Worm (Caenorhabditis elegans) whole organism, early embryonic: ENCODE data around the gene ugt-6.

ENCODE experiments used
- ama-1 ChIP-seq: fragments of 150-350 bp; optimal IDR thresholded peaks from 2 replicates; lab custom pipeline; 2014
- ceh-13 ChIP-seq: fragments of 200-800 bp; sonication (Bioruptor generic); optimal IDR thresholded peaks from 2 replicates; lab custom pipeline; 2018; ENCODE audit warnings: mild to moderate bottlenecking, missing genetic modification characterization, missing compliant biosample characterization
- ceh-36 ChIP-seq: sonication (generic microtip); optimal IDR thresholded peaks from 2 replicates; lab custom pipeline; 2016; ENCODE audit warnings: missing genetic modification characterization, inconsistent platforms, missing compliant biosample characterization
- hmg-4 ChIP-seq: fragments of 200-800 bp; sonication (Bioruptor generic); optimal IDR thresholded peaks from 2 replicates; lab custom pipeline; 2018; ENCODE audit warnings: mild to moderate bottlenecking, missing genetic modification characterization, missing compliant biosample characterization
- hnd-1 ChIP-seq: sonication (generic microtip); optimal IDR thresholded peaks from 2 replicates; lab custom pipeline; 2016; ENCODE audit warnings: missing genetic modification characterization, missing compliant biosample characterization
- pes-1 ChIP-seq: fragments of 200-800 bp; sonication (Bioruptor generic); IDR thresholded peaks from 2 replicates; pipeline ENCODE4 v1.3.6; 2022; ENCODE audit warnings: missing genetic modification reagents, missing genetic modification characterization, missing compliant biosample characterization
- sea-1 ChIP-seq: fragments of 200-800 bp; sonication (Bioruptor generic); conservative IDR thresholded peaks from 2 replicates; pipeline ENCODE4 v1.3.6; 2022; ENCODE audit warnings: missing genetic modification characterization, missing compliant biosample characterization
- tbx-11 ChIP-seq: fragments of 200-800 bp; sonication (Bioruptor generic); IDR thresholded peaks from 2 replicates; pipeline ENCODE4 v1.3.6; 2022; ENCODE audit warnings: missing genetic modification characterization, missing compliant biosample characterization

ce11 chrV:12835388-12835787 is 37.4 kb upstream of the ugt-6 start, which contains the start of gene C44H9.4:
- no peak for TF ChIP-seq ama-1 (lab: Kevin White, UChicago)
- no peak for TF ChIP-seq sea-1 (GFP tag; lab: Robert Waterston, UW)
- no peak for TF ChIP-seq hmg-4 (GFP tag; lab: Kevin White, UChicago)
- no peak for TF ChIP-seq pes-1
- TF ChIP-seq ceh-13, result no peak
- no peak for TF ChIP-seq tbx-11 (GFP tag; lab: Robert Waterston, UW)
- TF ChIP-seq ceh-36 (tag; lab: Kevin White, UChicago), result no peak
- no peak for TF ChIP-seq hnd-1
